Worm (Caenorhabditis elegans): Measurements from ENCODE around the gene rap-2.

DNA sequence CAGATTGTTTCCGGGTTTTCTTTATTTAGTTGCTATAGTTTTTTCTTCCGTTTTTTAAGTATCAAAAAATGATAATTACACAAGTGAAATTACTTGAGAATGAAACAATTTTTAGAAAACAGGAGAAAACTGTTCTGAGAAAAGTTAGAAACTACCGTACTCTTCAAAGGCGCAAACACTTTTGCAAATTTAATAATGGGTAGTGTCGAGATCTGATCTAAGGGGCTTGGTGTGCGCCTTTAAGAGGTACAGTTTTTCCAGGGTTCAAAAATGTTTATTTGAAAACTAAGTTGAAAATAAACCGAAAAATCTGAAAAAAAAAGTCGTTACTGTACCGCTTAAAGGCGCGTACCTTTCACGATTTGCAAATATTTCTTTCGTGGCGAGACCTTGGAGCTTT lies 3.3 kb downstream of the rap-2 start:
- no peak for TF ChIP-seq fos-1 (tag; optimal IDR thresholded peaks at IDR 0.05)
- no peak for TF ChIP-seq dsc-1 (tag; optimal IDR thresholded peaks at IDR 0.05)
- no peak for TF ChIP-seq ceh-88 (GFP tag; IDR thresholded peaks at IDR 0.05)
- TF ChIP-seq pag-3 (tag; optimal IDR thresholded peaks at IDR 0.05; ENCODE audit: borderline replicate concordance, insufficient read depth) = no peak
- TF ChIP-seq vab-15 (tag; optimal IDR thresholded peaks at IDR 0.05) = no peak
- TF ChIP-seq sox-4 (tag; optimal IDR thresholded peaks at IDR 0.05) = no peak
- TF ChIP-seq pqm-1 (tag; optimal IDR thresholded peaks at IDR 0.05) = no peak
- TF ChIP-seq aly-2 (tag; optimal IDR thresholded peaks at IDR 0.05) = no peak
- TF ChIP-seq skn-1 (tag; optimal IDR thresholded peaks at IDR 0.05) = no peak
